Worm (Caenorhabditis elegans) whole organism, L4 larva: ENCODE data around the gene F14D7.12.

Source experiments
- F49E8.2 ChIP-seq: sonication (generic microtip); optimal IDR thresholded peaks from 2 replicates; lab custom pipeline; 2016; ENCODE audit warnings: missing compliant biosample characterization, mild to moderate bottlenecking, missing genetic modification characterization, borderline replicate concordance
- T20F7.1 ChIP-seq: fragments of 200-800 bp; sonication (Bioruptor generic); optimal IDR thresholded peaks from 2 replicates; lab custom pipeline; 2018; ENCODE audit warnings: mild to moderate bottlenecking, missing genetic modification characterization, missing compliant biosample characterization
- T26A8.4 ChIP-seq: fragments of 200-800 bp; sonication (Bioruptor generic); IDR thresholded peaks from 2 replicates; pipeline ENCODE4 v1.3.6; 2022; ENCODE audit warnings: missing genetic modification characterization, missing compliant biosample characterization
- ZK337.2 ChIP-seq: fragments of 200-800 bp; sonication (Bioruptor generic); IDR thresholded peaks from 2 replicates; pipeline ENCODE4 v1.3.6; 2022; ENCODE audit warnings: missing genetic modification reagents, missing genetic modification characterization, missing compliant biosample characterization
- ZK546.5 ChIP-seq, 2 experiments: sonication (generic microtip); optimal IDR thresholded peaks; 2 replicates each; lab custom pipeline; 2017; ENCODE audit warnings: missing biosample characterization in 2 of 2, missing genetic modification characterization in 2 of 2
- aha-1 ChIP-seq: fragments of 150-350 bp; peaks from one replicate; lab custom pipeline; 2014; ENCODE audit warnings: missing biosample characterization, missing genetic modification characterization
- ama-1 ChIP-seq: fragments of 150-350 bp; optimal IDR thresholded peaks from 2 replicates; lab custom pipeline; 2014; ENCODE audit warnings: inconsistent platforms, mixed read lengths
- arid-1 ChIP-seq: fragments of 200-800 bp; sonication (Bioruptor generic); conservative IDR thresholded peaks from 2 replicates; pipeline ENCODE4 v1.3.6; 2022; ENCODE audit warnings: missing genetic modification reagents, missing genetic modification characterization, missing compliant biosample characterization
- attf-4 ChIP-seq: sonication (generic microtip); optimal IDR thresholded peaks from 3 replicates; lab custom pipeline; 2017; ENCODE audit warnings: missing biosample characterization, missing genetic modification characterization
- ceh-20 ChIP-seq: fragments of 200-800 bp; sonication (Bioruptor generic); IDR thresholded peaks from 2 replicates; pipeline ENCODE4 v1.3.6; 2022; ENCODE audit warnings: missing genetic modification reagents, missing genetic modification characterization, missing compliant biosample characterization
- ceh-28 ChIP-seq: fragments of 150-350 bp; optimal IDR thresholded peaks from 2 replicates; lab custom pipeline; 2014; ENCODE audit warnings: missing biosample characterization, missing genetic modification reagents, missing genetic modification characterization
- ceh-44 ChIP-seq: fragments of 200-800 bp; sonication (Bioruptor generic); IDR thresholded peaks from 2 replicates; pipeline ENCODE4 v1.3.6; 2022; ENCODE audit warnings: missing genetic modification reagents, missing genetic modification characterization, missing compliant biosample characterization
- ceh-62 ChIP-seq: sonication (generic microtip); optimal IDR thresholded peaks from 2 replicates; lab custom pipeline; 2017; ENCODE audit warnings: missing biosample characterization, missing genetic modification characterization
- ceh-82 ChIP-seq: sonication (generic microtip); optimal IDR thresholded peaks from 2 replicates; lab custom pipeline; 2017; ENCODE audit warnings: missing biosample characterization, missing genetic modification characterization
- cey-2 ChIP-seq: sonication (generic microtip); optimal IDR thresholded peaks from 3 replicates; lab custom pipeline; 2017; ENCODE audit warnings: missing genetic modification characterization, mild to moderate bottlenecking, missing compliant biosample characterization, antibody characterized with exemption, borderline replicate concordance; ENCODE audit not compliant: insufficient read depth
- daf-12 ChIP-seq: fragments of 150-350 bp; optimal IDR thresholded peaks from 2 replicates; lab custom pipeline; 2014; ENCODE audit warnings: missing biosample characterization, missing genetic modification reagents, missing genetic modification characterization
- daf-8 ChIP-seq: fragments of 200-800 bp; sonication (Bioruptor generic); IDR thresholded peaks from 2 replicates; pipeline ENCODE4 v1.3.6; 2022; ENCODE audit warnings: missing genetic modification characterization, missing compliant biosample characterization
- dmd-6 ChIP-seq: fragments of 200-800 bp; sonication (Bioruptor generic); IDR thresholded peaks from 2 replicates; pipeline ENCODE4 v1.3.6; 2022; ENCODE audit warnings: missing genetic modification reagents, missing genetic modification characterization, missing compliant biosample characterization
- dmd-8 ChIP-seq: fragments of 200-800 bp; sonication (Bioruptor generic); IDR thresholded peaks from 2 replicates; pipeline ENCODE4 v1.3.6; 2022; ENCODE audit warnings: missing genetic modification characterization, missing compliant biosample characterization
- dmd-9 ChIP-seq: fragments of 200-800 bp; sonication (Bioruptor generic); IDR thresholded peaks from 2 replicates; pipeline ENCODE4 v1.3.6; 2022; ENCODE audit warnings: missing genetic modification reagents, missing genetic modification characterization, missing compliant biosample characterization
- dpl-1 ChIP-seq: fragments of 150-350 bp; optimal IDR thresholded peaks from 2 replicates; lab custom pipeline; 2014; ENCODE audit warnings: missing biosample characterization, missing genetic modification reagents, missing genetic modification characterization
- duxl-1 ChIP-seq: sonication (generic microtip); optimal IDR thresholded peaks from 2 replicates; lab custom pipeline; 2016; ENCODE audit warnings: mild to moderate bottlenecking, missing genetic modification characterization, moderate library complexity, missing compliant biosample characterization; ENCODE audit not compliant: poor library complexity
- egl-27 ChIP-seq: sonication (generic microtip); optimal IDR thresholded peaks from 3 replicates; lab custom pipeline; 2017; ENCODE audit warnings: missing biosample characterization, missing genetic modification reagents, missing genetic modification characterization
- fkh-10 ChIP-seq: fragments of 150-350 bp; optimal IDR thresholded peaks from 2 replicates; lab custom pipeline; 2014; ENCODE audit warnings: missing biosample characterization, missing genetic modification reagents, missing genetic modification characterization
- hif-1 ChIP-seq, 2 experiments: sonication (generic microtip); optimal IDR thresholded peaks; 2 replicates each; lab custom pipeline; 2016 to 2017; ENCODE audit warnings: missing compliant biosample characterization in 2 of 2, missing genetic modification characterization in 2 of 2, missing genetic modification reagents in 2 of 2, missing genotype in 2 of 2, mild to moderate bottlenecking in 1 of 2
- hlh-11 ChIP-seq: fragments of 200-800 bp; sonication (Bioruptor generic); optimal IDR thresholded peaks from 2 replicates; lab custom pipeline; 2018; ENCODE audit warnings: mild to moderate bottlenecking, missing genetic modification characterization, missing compliant biosample characterization
- hmg-1.1 ChIP-seq: fragments of 200-800 bp; sonication (Bioruptor generic); IDR thresholded peaks from 2 replicates; pipeline ENCODE4 v1.3.6; 2022; ENCODE audit warnings: missing genetic modification reagents, missing genetic modification characterization, missing compliant biosample characterization
- jun-1 ChIP-seq: fragments of 150-350 bp; optimal IDR thresholded peaks from 2 replicates; lab custom pipeline; 2014; ENCODE audit warnings: missing biosample characterization, missing genetic modification reagents, missing genetic modification characterization
- lin-15B ChIP-seq: fragments of 150-350 bp; sonication (generic microtip); optimal IDR thresholded peaks from 3 replicates; lab custom pipeline; 2014; ENCODE audit warnings: missing biosample characterization, missing genetic modification characterization
- lin-29 ChIP-seq: fragments of 200-800 bp; sonication (Bioruptor generic); IDR thresholded peaks from 2 replicates; pipeline ENCODE4 v1.3.6; 2022; ENCODE audit warnings: missing genetic modification reagents, missing genetic modification characterization, missing compliant biosample characterization
- lin-38 ChIP-seq: fragments of 200-800 bp; sonication (Bioruptor generic); IDR thresholded peaks from 2 replicates; pipeline ENCODE4 v1.3.6; 2022; ENCODE audit warnings: missing genetic modification reagents, missing genetic modification characterization, missing compliant biosample characterization
- lir-3 ChIP-seq: sonication (generic microtip); optimal IDR thresholded peaks from 2 replicates; lab custom pipeline; 2016; ENCODE audit warnings: mild to moderate bottlenecking, missing genetic modification characterization, missing compliant biosample characterization
- lsy-2 ChIP-seq, 2 experiments: fragments of 150-350 bp in 1 of 2; sonication (generic microtip) in 1 of 2; optimal IDR thresholded peaks; 2 replicates each; lab custom pipeline; 2014 to 2017; ENCODE audit warnings: missing biosample characterization in 2 of 2, missing genetic modification characterization in 2 of 2
- madf-9 ChIP-seq: fragments of 200-800 bp; sonication (Bioruptor generic); conservative IDR thresholded peaks from 2 replicates; pipeline ENCODE4 v1.3.6; 2022; ENCODE audit warnings: missing genetic modification reagents, missing genetic modification characterization, missing compliant biosample characterization
- mxl-2 ChIP-seq: fragments of 200-800 bp; sonication (Bioruptor generic); conservative IDR thresholded peaks from 2 replicates; pipeline ENCODE4 v1.3.6; 2022; ENCODE audit warnings: missing genetic modification reagents, missing genetic modification characterization, missing compliant biosample characterization
- nhr-11 ChIP-seq: fragments of 150-350 bp; optimal IDR thresholded peaks from 2 replicates; lab custom pipeline; 2014; ENCODE audit warnings: missing biosample characterization, missing genetic modification characterization
- nhr-237 ChIP-seq: sonication (generic microtip); optimal IDR thresholded peaks from 2 replicates; lab custom pipeline; 2017; ENCODE audit warnings: missing biosample characterization, missing genetic modification characterization
- nhr-41 ChIP-seq: fragments of 200-800 bp; sonication (Bioruptor generic); IDR thresholded peaks from 2 replicates; pipeline ENCODE4 v1.3.6; 2022; ENCODE audit warnings: missing genetic modification reagents, missing genetic modification characterization, missing compliant biosample characterization
- nhr-6 ChIP-seq: fragments of 150-350 bp; optimal IDR thresholded peaks from 2 replicates; lab custom pipeline; 2014; ENCODE audit warnings: missing biosample characterization, missing genetic modification characterization
- saeg-2 ChIP-seq: fragments of 200-800 bp; sonication (Bioruptor generic); IDR thresholded peaks from 2 replicates; pipeline ENCODE4 v1.3.6; 2022; ENCODE audit warnings: missing genetic modification reagents, missing genetic modification characterization, missing compliant biosample characterization
- set-16 ChIP-seq: fragments of 200-800 bp; sonication (Bioruptor generic); IDR thresholded peaks from 2 replicates; pipeline ENCODE4 v1.3.6; 2022; ENCODE audit warnings: missing genetic modification reagents, missing genetic modification characterization, missing compliant biosample characterization
- skn-1 ChIP-seq: fragments of 150-350 bp; optimal IDR thresholded peaks from 2 replicates; lab custom pipeline; 2014; ENCODE audit warnings: missing biosample characterization, missing genetic modification characterization
- snpc-1.2 ChIP-seq: fragments of 200-800 bp; sonication (Bioruptor generic); IDR thresholded peaks from 2 replicates; pipeline ENCODE4 v1.3.6; 2022; ENCODE audit warnings: missing genetic modification reagents, missing genetic modification characterization, missing compliant biosample characterization
- spr-3 ChIP-seq: fragments of 200-800 bp; sonication (Bioruptor generic); optimal IDR thresholded peaks from 2 replicates; lab custom pipeline; 2018; ENCODE audit warnings: mild to moderate bottlenecking, missing genetic modification characterization, missing compliant biosample characterization
- tag-97 ChIP-seq: fragments of 200-800 bp; sonication (Bioruptor generic); IDR thresholded peaks from 2 replicates; pipeline ENCODE4 v1.3.6; 2022; ENCODE audit warnings: missing genetic modification characterization, missing compliant biosample characterization
- tra-1 ChIP-seq: fragments of 200-800 bp; sonication (Bioruptor generic); IDR thresholded peaks from 2 replicates; pipeline ENCODE4 v1.3.6; 2022; ENCODE audit warnings: missing genetic modification reagents, missing genetic modification characterization, missing compliant biosample characterization
- unc-130 ChIP-seq: sonication (generic microtip); optimal IDR thresholded peaks from 2 replicates; lab custom pipeline; 2016; ENCODE audit warnings: missing genetic modification reagents, missing genetic modification characterization, missing compliant biosample characterization
- unc-39 ChIP-seq: sonication (generic microtip); optimal IDR thresholded peaks from 2 replicates; lab custom pipeline; 2017; ENCODE audit warnings: missing biosample characterization, missing genetic modification characterization
- vab-7 ChIP-seq: fragments of 200-800 bp; sonication (Bioruptor generic); IDR thresholded peaks from 2 replicates; pipeline ENCODE4 v1.3.6; 2022; ENCODE audit warnings: missing genetic modification reagents, missing genetic modification characterization, missing compliant biosample characterization
- zfp-2 ChIP-seq: sonication (generic microtip); optimal IDR thresholded peaks from 2 replicates; lab custom pipeline; 2016; ENCODE audit warnings: mild to moderate bottlenecking, missing genetic modification characterization, missing compliant biosample characterization
- ztf-11 ChIP-seq: fragments of 150-350 bp; optimal IDR thresholded peaks from 2 replicates; lab custom pipeline; 2014; ENCODE audit warnings: missing biosample characterization, missing genetic modification characterization

Gene F14D7.12

ce11 chrV:14347234-14347826 is 47.5 kb downstream of the F14D7.12 start, which contains the start of gene cept-2 (continued):
- TF ChIP-seq duxl-1 (tag; lab: Kevin White, UChicago) (peak; percentile 92), ZK546.5 (tag; optimal IDR thresholded peaks at IDR 0.05; lab: Kevin White, UChicago) (no peak), unc-130 (GFP tag; lab: Kevin White, UChicago) (peak; percentile 80), cey-2 (tag; lab: Kevin White, UChicago) (no peak), lin-29 (GFP tag; lab: Robert Waterston, UW) (0 out of 2 replicates have a peak, but pooled peaks have one; percentile 18), daf-8 (GFP tag; lab: Robert Waterston, UW) (no peak), set-16 (no peak), ceh-28 (no peak), hlh-11 (tag; lab: Kevin White, UChicago) (peak; percentile 85), hif-1 (tag; optimal IDR thresholded peaks at IDR 0.05; lab: Kevin White, UChicago) (peak in 1 of 2 experiments; percentile 85), ZK337.2 (GFP tag; lab: Robert Waterston, UW) (peak; percentile 70; the same call in 1 of the 2 replicates), mxl-2 (no peak), ceh-20 (GFP tag; lab: Robert Waterston, UW) (peak; percentile 88), hmg-1.1 (GFP tag; lab: Robert Waterston, UW) (peak; percentile 85), dpl-1 (GFP tag; lab: Kevin White, UChicago) (peak; percentile 89), egl-27 (tag; lab: Kevin White, UChicago) (no peak), vab-7 (GFP tag; lab: Robert Waterston, UW) (peak; percentile 79), tag-97 (GFP tag; lab: Robert Waterston, UW) (no peak), madf-9 (GFP tag; lab: Robert Waterston, UW) (no peak), nhr-41 (no peak), lir-3 (tag; lab: Kevin White, UChicago) (no peak), lsy-2 (tag; optimal IDR thresholded peaks at IDR 0.05; lab: Kevin White, UChicago) (peak; percentile 73 to 95), ceh-44 (GFP tag; lab: Robert Waterston, UW) (peak; percentile 74; the same call in 1 of the 2 replicates), aha-1 (tag; lab: Kevin White, UChicago) (peak; percentile 97), ceh-82 (no peak), jun-1 (no peak), T26A8.4 (GFP tag; lab: Robert Waterston, UW) (peak; percentile 82), unc-39 (tag; lab: Kevin White, UChicago) (no peak), arid-1 (no peak), snpc-1.2 (peak; percentile 58; the same call in 1 of the 2 replicates), ztf-11 (tag; lab: Kevin White, UChicago) (no peak), F49E8.2 (tag; lab: Kevin White, UChicago) (peak; percentile 63), lin-15B (no peak), daf-12 (tag; lab: Kevin White, UChicago) (no peak), tra-1 (peak; percentile 48; the same call in 1 of the 2 replicates), ceh-62 (tag; lab: Kevin White, UChicago) (no peak), zfp-2 (tag; lab: Kevin White, UChicago) (peak; percentile 70), nhr-11 (tag; lab: Kevin White, UChicago) (peak; percentile 95), spr-3 (no peak), dmd-6 (GFP tag; lab: Robert Waterston, UW) (peak; percentile 73), saeg-2 (no peak), fkh-10 (GFP tag; lab: Kevin White, UChicago) (peak; percentile 94), skn-1 (no peak), attf-4 (no peak), lin-38 (GFP tag; lab: Robert Waterston, UW) (peak; percentile 99), ama-1 (lab: Kevin White, UChicago) (no peak), T20F7.1 (GFP tag; lab: Kevin White, UChicago) (peak; percentile 86), nhr-237 (tag; lab: Kevin White, UChicago) (no peak), dmd-8 (GFP tag; lab: Robert Waterston, UW) (no peak), dmd-9 (GFP tag; lab: Robert Waterston, UW) (peak; percentile 81), nhr-6 (tag; lab: Kevin White, UChicago) (peak; percentile 100)
